Worm (Caenorhabditis elegans): Measurements from ENCODE around the gene F46B6.13.

Gene F46B6.13

DNA sequence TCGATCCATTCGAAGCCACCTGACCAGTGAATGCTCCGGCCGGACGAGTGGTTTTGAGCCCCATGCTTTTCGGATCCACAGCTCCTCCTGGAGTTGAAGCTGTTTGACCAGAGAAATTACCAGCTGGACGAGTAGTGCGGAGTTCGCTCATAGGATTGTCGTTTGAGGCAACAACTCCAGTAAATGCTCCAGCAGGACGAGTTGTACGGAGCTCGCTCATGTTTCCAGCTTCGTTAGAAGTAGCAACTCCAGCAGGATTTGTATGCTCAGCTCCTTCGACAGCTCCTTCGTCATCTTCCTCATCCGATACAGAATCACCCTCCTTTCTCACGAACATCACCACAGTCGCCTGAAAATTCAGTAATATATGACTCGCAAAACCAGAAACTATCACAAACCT, 45.4 kb downstream of the F46B6.13 start:
- TF ChIP-seq ctbp-1 (GFP tag; IDR thresholded peaks at IDR 0.05), result no peak
- TF ChIP-seq snpc-1.2 (GFP tag; IDR thresholded peaks at IDR 0.05), result no peak
- TF ChIP-seq dve-1 (tag; optimal IDR thresholded peaks at IDR 0.05; ENCODE audit: insufficient read depth), result no peak
- 0 out of 2 replicates have a peak, but pooled peaks have one; percentile 53 for TF ChIP-seq dmd-8 (GFP tag; IDR thresholded peaks at IDR 0.05)
- TF ChIP-seq spr-1 (tag; optimal IDR thresholded peaks at IDR 0.05), result no peak
- TF ChIP-seq zfp-2 (tag; optimal IDR thresholded peaks at IDR 0.05), result no peak
- no peak for TF ChIP-seq sdz-12 (GFP tag; optimal IDR thresholded peaks at IDR 0.05)
- no peak for TF ChIP-seq aha-1 (tag)

DNA sequence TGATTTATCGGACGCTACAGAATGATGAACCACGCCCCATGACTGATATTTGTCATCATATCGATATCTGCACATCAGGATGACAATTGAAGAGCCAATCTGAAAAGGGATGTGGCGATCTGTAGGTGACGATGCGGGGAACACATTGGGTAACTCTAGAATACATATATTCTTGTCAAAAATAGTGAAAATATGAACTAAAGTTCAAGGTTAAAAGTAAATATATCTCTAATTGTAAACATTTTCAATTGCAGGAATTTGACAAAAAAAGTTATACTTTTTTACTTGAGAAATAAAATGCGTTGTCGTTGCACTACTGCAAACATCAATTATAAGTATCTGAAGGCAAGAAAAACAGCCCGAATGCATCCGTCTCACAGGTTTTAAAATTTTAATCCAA, 46.1 kb downstream of the F46B6.13 start, which contains the start of gene F58E6.6:
Gene F58E6.6 (minus strand): TSS at position 101 of the 400 bp plus-strand sequence.
- TF ChIP-seq nhr-237 (tag; optimal IDR thresholded peaks at IDR 0.05) (no peak), dmd-8 (GFP tag; IDR thresholded peaks at IDR 0.05) (no peak), unc-130 (GFP tag; optimal IDR thresholded peaks at IDR 0.05) (no peak), zip-2 (tag; optimal IDR thresholded peaks at IDR 0.05) (no peak), hmg-1.1 (GFP tag; IDR thresholded peaks at IDR 0.05) (no peak), nhr-77 (tag; optimal IDR thresholded peaks at IDR 0.05) (no peak), saeg-2 (GFP tag; IDR thresholded peaks at IDR 0.05) (no peak), tra-1 (GFP tag; IDR thresholded peaks at IDR 0.05) (no peak)

DNA sequence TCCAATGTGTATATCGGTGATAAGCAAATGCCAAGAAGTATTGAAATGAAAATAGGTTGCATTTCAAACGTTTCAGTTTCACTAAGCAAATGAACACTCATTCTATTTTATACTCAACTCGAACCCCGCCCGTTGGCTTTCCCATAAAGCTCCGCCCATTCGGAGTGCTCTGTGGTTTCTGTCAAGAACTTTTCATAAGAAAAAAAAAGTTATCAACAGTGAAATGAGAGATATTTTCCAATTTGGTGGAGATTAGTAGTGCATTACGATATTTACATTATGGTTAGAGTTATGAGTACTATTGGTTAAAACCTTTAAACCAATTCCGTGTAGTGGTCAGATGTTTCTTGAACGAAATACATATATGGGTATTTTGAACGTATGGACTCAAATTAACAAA, 48.7 kb downstream of the F46B6.13 start, which contains the start of gene F58E6.4:
Gene F58E6.4 (minus strand): TSS at position 101 of the 400 bp plus-strand sequence.
- no peak for TF ChIP-seq unc-39 (tag; optimal IDR thresholded peaks at IDR 0.05)
- TF ChIP-seq pqm-1 (tag; optimal IDR thresholded peaks at IDR 0.05), result no peak
